Worm (Caenorhabditis elegans) whole organism, L1 larva: ENCODE results near the gene W08E12.5.

Experiments
- C16A3.4 ChIP-seq: fragments of 150-350 bp; optimal IDR thresholded peaks from 2 replicates; lab custom pipeline; 2014; ENCODE audit warnings: missing biosample characterization, missing genetic modification characterization
- C34B4.2 ChIP-seq: sonication (generic microtip); optimal IDR thresholded peaks from 2 replicates; lab custom pipeline; 2017; ENCODE audit warnings: mild to moderate bottlenecking, missing genetic modification characterization, missing compliant biosample characterization
- blmp-1 ChIP-seq: fragments of 150-350 bp; optimal IDR thresholded peaks from 2 replicates; lab custom pipeline; 2014; ENCODE audit warnings: missing biosample characterization, missing genetic modification characterization
- ceh-82 ChIP-seq, 3 experiments: fragments of 150-350 bp in 1 of 3; sonication (generic microtip) in 2 of 3; optimal IDR thresholded peaks; 2 replicates each; lab custom pipeline; 2014 to 2017; ENCODE audit warnings: missing biosample characterization in 3 of 3, missing genetic modification characterization in 3 of 3
- efl-1 ChIP-seq, 4 experiments: fragments of 150-350 bp; optimal IDR thresholded peaks in 3 of 4; peaks in 1 of 4; 1 replicate in 1 of 4; 2 replicates in 3 of 4; lab custom pipeline; 2014; ENCODE audit warnings: missing biosample characterization in 2 of 4, missing genetic modification characterization in 2 of 4, missing genetic modification reagents in 2 of 4
- ets-5 ChIP-seq: fragments of 200-800 bp; sonication (Bioruptor generic); IDR thresholded peaks from 2 replicates; pipeline ENCODE4 v1.3.6; 2022; ENCODE audit warnings: missing genetic modification characterization, missing compliant biosample characterization
- lin-14 ChIP-seq: fragments of 200-800 bp; sonication (Bioruptor generic); optimal IDR thresholded peaks from 2 replicates; lab custom pipeline; 2018; ENCODE audit warnings: mild to moderate bottlenecking, missing genetic modification characterization, moderate library complexity, missing compliant biosample characterization
- lsy-2 ChIP-seq, 2 experiments: fragments of 150-350 bp; optimal IDR thresholded peaks; 2 replicates each; lab custom pipeline; 2014; ENCODE audit warnings: missing biosample characterization in 2 of 2, missing genetic modification characterization in 2 of 2
- nhr-85 ChIP-seq: sonication (generic microtip); peaks from one replicate; lab custom pipeline; 2016; ENCODE audit warnings: missing genetic modification characterization, inconsistent platforms, missing compliant biosample characterization
- sox-4 ChIP-seq: sonication (generic microtip); optimal IDR thresholded peaks from 2 replicates; lab custom pipeline; 2016; ENCODE audit warnings: missing genetic modification characterization, missing compliant biosample characterization
- sup-37 ChIP-seq: fragments of 200-800 bp; sonication (Bioruptor generic); optimal IDR thresholded peaks from 2 replicates; lab custom pipeline; 2018; ENCODE audit warnings: mild to moderate bottlenecking, missing genetic modification characterization, missing compliant biosample characterization

W08E12.5 gene

DNA sequence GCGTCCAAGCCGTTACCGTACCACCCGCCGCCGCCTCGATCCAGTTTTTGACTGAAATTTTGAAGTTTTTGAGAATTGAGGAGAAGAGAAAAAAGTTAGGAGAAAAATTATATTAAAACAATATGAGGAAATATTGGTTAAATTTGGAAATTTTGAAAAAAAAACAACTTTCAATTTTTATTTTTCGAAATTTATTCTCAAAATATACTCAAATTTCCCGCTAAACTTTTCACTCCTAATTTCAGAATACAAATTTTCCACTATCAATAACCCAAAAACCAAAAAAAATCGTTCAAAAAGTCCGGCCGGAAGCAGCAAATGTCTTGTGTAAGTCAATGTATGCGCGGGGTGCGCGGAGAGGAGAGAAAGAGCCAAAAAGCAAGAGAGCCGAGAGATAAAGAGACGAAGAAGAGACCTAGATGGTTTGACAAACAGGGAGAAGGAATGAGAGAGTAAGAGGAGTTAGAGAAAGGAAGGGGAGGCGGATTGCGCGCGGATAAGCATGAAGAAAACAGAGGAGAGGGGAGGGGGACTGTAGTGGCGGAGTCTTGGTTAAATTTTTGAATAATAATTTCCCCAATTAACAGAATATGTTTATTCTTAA, 49.5 kb downstream of the W08E12.5 start, which contains the start of gene elks-1:
Gene elks-1, minus strand, starts transcription at position 51 of the 604 bp plus-strand sequence.
- TF ChIP-seq nhr-85 (tag; lab: Kevin White, UChicago) (no peak), ceh-82 (tag; optimal IDR thresholded peaks at IDR 0.05; lab: Kevin White, UChicago) (peak in 1 of 3 experiments; percentile 32), lin-14 (GFP tag; lab: Kevin White, UChicago) (peak; percentile 19), C16A3.4 (tag; lab: Kevin White, UChicago) (no peak), ets-5 (GFP tag; lab: Robert Waterston, UW) (no peak), sox-4 (no peak), lsy-2 (tag; optimal IDR thresholded peaks at IDR 0.05; lab: Kevin White, UChicago) (peak in 1 of 2 experiments; percentile 21), blmp-1 (tag; lab: Kevin White, UChicago) (peak; percentile 7), C34B4.2 (tag; lab: Kevin White, UChicago) (no peak), efl-1 (optimal IDR thresholded peaks at IDR 0.05; lab: Kevin White, UChicago) (peak; percentile 42 to 57), efl-1 (GFP tag; optimal IDR thresholded peaks at IDR 0.05 in 1 of 2; lab: Kevin White, UChicago) (peak in 1 of 2 experiments; percentile 75), sup-37 (GFP tag; lab: Kevin White, UChicago) (no peak)
